Fruit fly (Drosophila melanogaster): ENCODE results near the gene CG14949.

The CG14949 gene

DNA sequence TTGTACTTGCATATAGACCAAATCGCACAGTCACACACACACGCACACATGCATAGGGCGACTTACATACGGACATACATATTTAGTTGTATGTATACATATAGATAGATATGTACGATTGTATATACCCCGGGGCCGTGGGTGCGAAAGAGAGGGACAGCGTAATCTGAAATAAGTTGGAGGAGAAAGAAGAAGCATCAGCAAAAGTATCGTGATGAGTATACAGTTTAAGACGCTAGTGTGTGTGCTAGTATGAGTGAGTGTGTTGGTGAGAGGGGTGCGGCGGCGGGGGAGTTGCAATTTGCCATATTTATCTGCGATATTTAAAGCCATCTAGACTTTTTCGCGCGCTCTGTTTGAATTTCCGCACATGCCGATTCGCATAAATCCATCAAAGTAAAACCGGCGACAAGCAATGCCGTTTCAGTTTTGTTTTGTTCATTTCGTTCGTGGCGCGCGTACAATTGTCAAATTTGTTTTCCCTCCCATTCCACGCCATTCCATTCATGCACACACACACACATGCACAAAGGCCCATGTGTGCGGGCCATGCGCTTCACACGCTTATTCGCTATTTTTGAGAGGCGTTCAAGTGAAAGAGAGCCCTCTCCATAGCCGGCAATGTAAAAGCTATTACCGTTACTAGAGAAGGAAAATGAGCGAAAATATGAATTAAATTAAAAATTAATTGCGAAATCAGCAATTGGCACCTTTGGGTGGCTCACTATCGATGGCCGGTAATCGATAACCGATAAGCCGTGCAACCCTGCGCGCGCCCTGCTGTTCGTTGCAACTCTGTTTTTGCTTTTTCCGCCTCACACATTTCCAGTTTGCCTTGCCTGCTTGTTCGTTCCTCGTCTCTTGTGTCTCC lies 8.1 kb downstream of the CG14949 start (continued):
- TF ChIP-seq ash1 (GFP tag; optimal IDR thresholded peaks at IDR 0.05) (peak; percentile 90), btn (GFP tag; optimal IDR thresholded peaks at IDR 0.05) (peak; percentile 71), Kr (GFP tag; optimal IDR thresholded peaks at IDR 0.05) (peak; percentile 51), CG15269 (tag; optimal IDR thresholded peaks at IDR 0.05) (peak; percentile 74), CG10431 (GFP tag; optimal IDR thresholded peaks at IDR 0.05) (peak; percentile 93), CG14965 (GFP tag; optimal IDR thresholded peaks at IDR 0.05; ENCODE audit: borderline replicate concordance) (peak; percentile 22), scrt (GFP tag; optimal IDR thresholded peaks at IDR 0.05) (peak; percentile 81), MTF-1 (GFP tag; optimal IDR thresholded peaks at IDR 0.05; ENCODE audit: borderline replicate concordance) (peak; percentile 94), Bdp1 (GFP tag; optimal IDR thresholded peaks at IDR 0.05) (peak; percentile 61), CG1024 (GFP tag; IDR thresholded peaks at IDR 0.05) (peak; percentile 62), CG15011 (GFP tag; optimal IDR thresholded peaks at IDR 0.05) (peak; percentile 85), nom (GFP tag; optimal IDR thresholded peaks at IDR 0.05) (peak; percentile 74), CG31365 (tag; optimal IDR thresholded peaks at IDR 0.05) (peak; percentile 74), H15 (GFP tag; IDR thresholded peaks at IDR 0.05) (peak; percentile 66; the same call in 2 of the 3 replicates), CG10274 (GFP tag; optimal IDR thresholded peaks at IDR 0.05) (peak; percentile 74), h (optimal IDR thresholded peaks at IDR 0.05) (no peak), H2.0 (GFP tag; IDR thresholded peaks at IDR 0.05) (peak; percentile 71), CG16815 (GFP tag; optimal IDR thresholded peaks at IDR 0.05) (no peak), dati (GFP tag; IDR thresholded peaks at IDR 0.05) (peak; percentile 46; the same call in 1 of the 2 replicates), gcm2 (GFP tag; optimal IDR thresholded peaks at IDR 0.05) (peak; percentile 81), Spps (tag; optimal IDR thresholded peaks at IDR 0.05) (peak; percentile 19), maf-S (GFP tag; optimal IDR thresholded peaks at IDR 0.05) (peak; percentile 68), CG10565 (GFP tag; optimal IDR thresholded peaks at IDR 0.05) (no peak), CG17328 (GFP tag; IDR thresholded peaks at IDR 0.05) (peak; percentile 83), tup (GFP tag; optimal IDR thresholded peaks at IDR 0.05) (peak; percentile 42), luna (GFP tag; optimal IDR thresholded peaks at IDR 0.05) (peak; percentile 62), chm (GFP tag; IDR thresholded peaks at IDR 0.05) (peak; percentile 94), Rfx (GFP tag; IDR thresholded peaks at IDR 0.05) (peak; percentile 88), Dp (GFP tag; optimal IDR thresholded peaks at IDR 0.05) (peak; percentile 68), pho (GFP tag; optimal IDR thresholded peaks at IDR 0.05) (peak; percentile 82), zen2 (GFP tag; IDR thresholded peaks at IDR 0.05; ENCODE audit: partially characterized antibody) (0 out of 3 replicates have a peak, but pooled peaks have one; percentile 56), CG12219 (GFP tag; optimal IDR thresholded peaks at IDR 0.05) (peak; percentile 84), unc-4 (GFP tag; IDR thresholded peaks at IDR 0.05; ENCODE audit: partially characterized antibody) (peak; percentile 76), CG6765 (GFP tag; optimal IDR thresholded peaks at IDR 0.05) (peak; percentile 96), ranshi (GFP tag; IDR thresholded peaks at IDR 0.05) (peak; percentile 76), lmd (GFP tag; IDR thresholded peaks at IDR 0.05) (peak; percentile 48; the same call in 1 of the 2 replicates), CG4707 (GFP tag; optimal IDR thresholded peaks at IDR 0.05) (peak; percentile 53), CG12942 (GFP tag; optimal IDR thresholded peaks at IDR 0.05) (peak; percentile 55), Drgx (GFP tag; IDR thresholded peaks at IDR 0.05) (peak; percentile 61), CG11093 (GFP tag; IDR thresholded peaks at IDR 0.05) (peak; percentile 34; the same call in 1 of the 3 replicates), ems (GFP tag; optimal IDR thresholded peaks at IDR 0.05) (peak; percentile 74), ERR (GFP tag; optimal IDR thresholded peaks at IDR 0.05) (peak; percentile 64), CG1647 (GFP tag; optimal IDR thresholded peaks at IDR 0.05) (peak; percentile 61), CG12299 (tag; optimal IDR thresholded peaks at IDR 0.05) (peak; percentile 67), inv (GFP tag; IDR thresholded peaks at IDR 0.05; ENCODE audit: partially characterized antibody) (peak; percentile 71), gcm (GFP tag; optimal IDR thresholded peaks at IDR 0.05) (peak; percentile 81), MESR4 (GFP tag; optimal IDR thresholded peaks at IDR 0.05) (peak; percentile 42), kah (GFP tag; optimal IDR thresholded peaks at IDR 0.05) (no peak)
